Worm (Caenorhabditis elegans) whole organism, young adult: ENCODE data around the gene Y48A6B.3.

Experiments
- B0336.3 ChIP-seq: fragments of 200-800 bp; sonication (Bioruptor generic); IDR thresholded peaks from 2 replicates; pipeline ENCODE4 v1.3.6; 2022; ENCODE audit warnings: missing genetic modification characterization, missing compliant biosample characterization
- C06A6.2 ChIP-seq: fragments of 200-800 bp; sonication (Bioruptor generic); conservative IDR thresholded peaks from 2 replicates; pipeline ENCODE4 v1.3.6; 2022; ENCODE audit warnings: missing genetic modification characterization, missing compliant biosample characterization
- F57A8.1 ChIP-seq: fragments of 200-800 bp; sonication (Bioruptor generic); optimal IDR thresholded peaks from 2 replicates; lab custom pipeline; 2018; ENCODE audit warnings: mild to moderate bottlenecking, missing genetic modification characterization, moderate library complexity, missing compliant biosample characterization
- Y95B8A.8 ChIP-seq: fragments of 200-800 bp; sonication (Bioruptor generic); IDR thresholded peaks from 2 replicates; pipeline ENCODE4 v1.3.6; 2022; ENCODE audit warnings: missing genetic modification reagents, missing genetic modification characterization, missing compliant biosample characterization
- bed-1 ChIP-seq: fragments of 200-800 bp; sonication (Bioruptor generic); IDR thresholded peaks from 2 replicates; pipeline ENCODE4 v1.3.6; 2022; ENCODE audit warnings: missing genetic modification reagents, missing genetic modification characterization, missing compliant biosample characterization
- ceh-27 ChIP-seq: fragments of 200-800 bp; sonication (Bioruptor generic); optimal IDR thresholded peaks from 2 replicates; lab custom pipeline; 2018; ENCODE audit warnings: mild to moderate bottlenecking, missing genetic modification characterization, moderate library complexity, missing compliant biosample characterization
- lir-1 ChIP-seq: fragments of 200-800 bp; sonication (Bioruptor generic); conservative IDR thresholded peaks from 2 replicates; pipeline ENCODE4 v1.3.6; 2022; ENCODE audit warnings: missing genetic modification reagents, missing genetic modification characterization, missing compliant biosample characterization
- snpc-4 ChIP-seq, 5 experiments: fragments of 150-350 bp in 1 of 5; sonication (generic microtip) in 4 of 5; optimal IDR thresholded peaks; 2 replicates each; lab custom pipeline; 2014 to 2018; ENCODE audit warnings: missing genetic modification characterization in 5 of 5, missing biosample characterization in 3 of 5, antibody characterized with exemption in 2 of 5, mild to moderate bottlenecking in 2 of 5, missing compliant biosample characterization in 2 of 5, missing genotype in 2 of 5, moderate library complexity in 2 of 5, missing genetic modification reagents in 1 of 5
- unc-130 ChIP-seq: sonication (generic microtip); optimal IDR thresholded peaks from 2 replicates; lab custom pipeline; 2016; ENCODE audit warnings: missing genetic modification reagents, missing genetic modification characterization, missing compliant biosample characterization
- zfh-2 ChIP-seq: fragments of 200-800 bp; sonication (Bioruptor generic); conservative IDR thresholded peaks from 2 replicates; pipeline ENCODE4 v1.3.6; 2022; ENCODE audit warnings: missing genetic modification reagents, missing genetic modification characterization, missing compliant biosample characterization
- ztf-22 ChIP-seq: fragments of 200-800 bp; sonication (Bioruptor generic); optimal IDR thresholded peaks from 2 replicates; lab custom pipeline; 2018; ENCODE audit warnings: mild to moderate bottlenecking, missing genetic modification characterization, moderate library complexity, missing compliant biosample characterization

Y48A6B.3 gene

DNA sequence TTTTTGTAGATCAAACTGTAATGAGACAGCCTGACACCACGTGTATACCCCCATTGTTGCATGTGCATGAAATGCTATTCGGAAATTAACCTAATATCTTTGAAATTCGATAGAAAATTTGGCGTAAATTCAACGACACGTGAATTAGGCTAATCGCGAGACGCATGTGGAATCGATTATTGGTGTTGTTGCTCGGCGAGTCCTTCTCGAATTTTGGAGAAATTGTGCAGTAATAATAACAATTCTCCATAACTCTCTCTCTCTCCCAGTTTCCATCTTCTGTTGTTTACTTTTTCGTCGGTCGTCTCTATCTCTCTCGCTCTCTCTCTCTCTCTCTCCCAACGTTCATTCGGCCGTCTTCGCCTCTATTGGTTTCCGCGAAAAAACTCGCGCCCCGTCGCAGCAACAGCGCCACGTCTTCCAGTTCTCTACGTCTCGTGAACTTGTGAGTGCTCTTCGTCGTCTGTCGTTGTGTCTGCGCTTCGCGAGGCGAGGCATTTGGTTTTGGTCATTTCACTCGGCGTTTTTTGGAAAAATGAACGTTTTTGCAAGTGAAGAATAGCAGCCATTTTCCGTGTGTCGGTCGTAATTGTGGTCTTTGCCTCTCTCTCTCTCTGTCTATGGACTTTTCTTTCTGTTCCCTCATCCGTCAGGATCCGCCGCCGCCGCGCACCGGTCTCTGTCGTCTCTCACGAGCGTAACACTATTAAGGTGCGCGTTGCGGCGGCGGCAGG, 46.7 kb downstream of the Y48A6B.3 start (continued):
- TF ChIP-seq unc-130 (no peak), C06A6.2 (GFP tag; lab: Robert Waterston, UW) (no peak), ztf-22 (GFP tag; lab: Kevin White, UChicago) (no peak), B0336.3 (peak; percentile 55; the same call in 1 of the 2 replicates), F57A8.1 (GFP tag; lab: Kevin White, UChicago) (no peak), snpc-4 (GFP tag; optimal IDR thresholded peaks at IDR 0.05; lab: Kevin White, UChicago) (no peak), snpc-4 (tag; optimal IDR thresholded peaks at IDR 0.05; lab: Kevin White, UChicago) (peak in 2 of 4 experiments; percentile 6 to 48), zfh-2 (peak; percentile 96), lir-1 (no peak), ceh-27 (GFP tag; lab: Kevin White, UChicago) (peak; percentile 55), Y95B8A.8 (no peak), bed-1 (no peak)
- TF ChIP-seq, all 124 proteins: peak for 22
